Fruit fly (Drosophila melanogaster): ENCODE data around the gene Ssadh.

dm6 chr3R:25618114-25618513 is 8.6 kb downstream of the Ssadh start, which contains the start of gene CG5071:
- TF ChIP-seq CTCF (optimal IDR thresholded peaks at IDR 0.05) (no peak), CG8478 (optimal IDR thresholded peaks at IDR 0.05) (no peak)
